Fruit fly (Drosophila melanogaster) whole organism, embryonic: Measurements from ENCODE around the gene RpS28b.

Experiments used
- Atf-2 ChIP-seq: fragments of 200-800 bp; sonication (Bioruptor generic); optimal IDR thresholded peaks from 2 replicates; lab custom pipeline; 2016; ENCODE audit warnings: missing biosample characterization, missing genetic modification characterization
- BtbVII ChIP-seq: fragments of 200-800 bp; sonication (Bioruptor generic); optimal IDR thresholded peaks from 3 replicates; lab custom pipeline; 2017; ENCODE audit warnings: missing biosample characterization, mild to moderate bottlenecking, missing genetic modification characterization
- CG10366 ChIP-seq: fragments of 200-800 bp; sonication (Bioruptor generic); IDR thresholded peaks from 2 replicates; pipeline ENCODE4 v1.3.6; 2022; ENCODE audit warnings: missing biosample characterization, missing genetic modification characterization
- CG10462 ChIP-seq: fragments of 200-800 bp; sonication (Bioruptor generic); optimal IDR thresholded peaks from 2 replicates; lab custom pipeline; 2016; ENCODE audit warnings: missing biosample characterization, missing genetic modification characterization
- CG10979 ChIP-seq: fragments of 200-800 bp; sonication (Bioruptor generic); optimal IDR thresholded peaks from 2 replicates; lab custom pipeline; 2018; ENCODE audit warnings: missing biosample characterization, mild to moderate bottlenecking, missing genetic modification characterization, moderate library complexity
- CG12155 ChIP-seq: fragments of 200-800 bp; sonication (Bioruptor generic); optimal IDR thresholded peaks from 3 replicates; lab custom pipeline; 2016; ENCODE audit warnings: missing biosample characterization, missing genetic modification characterization
- CG14667 ChIP-seq: fragments of 200-800 bp; sonication (Bioruptor generic); IDR thresholded peaks from 2 replicates; pipeline ENCODE4 v1.3.6; 2022; ENCODE audit warnings: missing biosample characterization, missing genetic modification characterization
- CG14710 ChIP-seq: fragments of 200-800 bp; sonication (Bioruptor generic); optimal IDR thresholded peaks from 3 replicates; lab custom pipeline; 2019; ENCODE audit warnings: missing biosample characterization, mild to moderate bottlenecking, missing genetic modification characterization, moderate library complexity
- CG17186 ChIP-seq: fragments of 200-800 bp; sonication (Bioruptor generic); optimal IDR thresholded peaks from 3 replicates; lab custom pipeline; 2017; ENCODE audit warnings: missing biosample characterization, missing genetic modification reagents, missing genetic modification characterization
- CG2202 ChIP-seq: fragments of 200-800 bp; sonication (Bioruptor generic); optimal IDR thresholded peaks from 2 replicates; lab custom pipeline; 2018; ENCODE audit warnings: missing biosample characterization, mild to moderate bottlenecking, missing genetic modification characterization
- CG2875 ChIP-seq: fragments of 200-800 bp; sonication (Bioruptor generic); optimal IDR thresholded peaks from 2 replicates; lab custom pipeline; 2017; ENCODE audit warnings: missing biosample characterization, mild to moderate bottlenecking, missing genetic modification characterization, missing genetic modification reagents
- CG32532 ChIP-seq: fragments of 200-800 bp; sonication (Bioruptor generic); IDR thresholded peaks from 2 replicates; pipeline ENCODE4 v1.3.6; 2022; ENCODE audit warnings: missing biosample characterization, missing genetic modification characterization
- CG7357 ChIP-seq: fragments of 200-800 bp; sonication (Bioruptor generic); IDR thresholded peaks from 3 replicates; pipeline ENCODE4 v1.3.6; 2022; ENCODE audit warnings: missing biosample characterization, missing genetic modification characterization
- CG8281 ChIP-seq: fragments of 200-800 bp; sonication (Bioruptor generic); optimal IDR thresholded peaks from 2 replicates; lab custom pipeline; 2018; ENCODE audit warnings: missing biosample characterization, mild to moderate bottlenecking, missing genetic modification characterization, moderate library complexity
- CkIIα-i1 ChIP-seq: fragments of 200-800 bp; sonication (Bioruptor generic); IDR thresholded peaks from 2 replicates; pipeline ENCODE4 v1.3.6; 2022; ENCODE audit warnings: missing biosample characterization, missing genetic modification characterization
- Dip2 ChIP-seq: fragments of 200-800 bp; sonication (Bioruptor generic); IDR thresholded peaks from 2 replicates; pipeline ENCODE4 v1.3.6; 2022; ENCODE audit warnings: missing biosample characterization, missing genetic modification characterization
- Eip74EF ChIP-seq, 2 experiments: fragments of 200-800 bp in 1 of 2; fragments of >200 bp in 1 of 2; sonication (Bioruptor generic) in 1 of 2; optimal IDR thresholded peaks; 2 replicates each; lab custom pipeline; 2017 to 2019; ENCODE audit warnings: missing biosample characterization in 2 of 2, missing genetic modification characterization in 2 of 2, mild to moderate bottlenecking in 1 of 2, moderate library complexity in 1 of 2
- Fer2 ChIP-seq: fragments of 200-800 bp; sonication (Bioruptor generic); optimal IDR thresholded peaks from 2 replicates; lab custom pipeline; 2018; ENCODE audit warnings: missing biosample characterization, mild to moderate bottlenecking, missing genetic modification characterization, moderate library complexity
- GATAe ChIP-seq: fragments of 200-800 bp; sonication (Bioruptor generic); conservative IDR thresholded peaks from 2 replicates; pipeline ENCODE4 v1.3.6; 2022; ENCODE audit warnings: missing biosample characterization, missing genetic modification characterization
- H2.0 ChIP-seq: fragments of 200-800 bp; sonication (Bioruptor generic); IDR thresholded peaks from 2 replicates; pipeline ENCODE4 v1.3.6; 2022; ENCODE audit warnings: missing biosample characterization, missing genetic modification characterization
- Hr78 ChIP-seq, 2 experiments: fragments of 200-800 bp in 1 of 2; fragments of >200 bp in 1 of 2; sonication (Bioruptor generic) in 1 of 2; optimal IDR thresholded peaks; 2 replicates each; lab custom pipeline; 2017 to 2019; ENCODE audit warnings: missing biosample characterization in 2 of 2, missing genetic modification characterization in 2 of 2, mild to moderate bottlenecking in 1 of 2, moderate library complexity in 1 of 2
- Lim3 ChIP-seq: fragments of 200-800 bp; sonication (Bioruptor generic); IDR thresholded peaks from 2 replicates; pipeline ENCODE4 v1.3.6; 2022; ENCODE audit warnings: missing biosample characterization, missing genetic modification characterization
- Meics ChIP-seq: fragments of 200-800 bp; sonication (Bioruptor generic); optimal IDR thresholded peaks from 2 replicates; lab custom pipeline; 2017; ENCODE audit warnings: missing biosample characterization, mild to moderate bottlenecking, missing genetic modification characterization
- Rx ChIP-seq: fragments of 200-800 bp; sonication (Bioruptor generic); IDR thresholded peaks from 2 replicates; pipeline ENCODE4 v1.3.6; 2022; ENCODE audit warnings: missing biosample characterization, missing genetic modification characterization
- Six4 ChIP-seq: fragments of 200-800 bp; sonication (Bioruptor generic); optimal IDR thresholded peaks from 2 replicates; lab custom pipeline; 2016; ENCODE audit warnings: missing biosample characterization, missing genetic modification characterization
- Usf ChIP-seq: fragments of 200-800 bp; sonication (Bioruptor generic); optimal IDR thresholded peaks from 2 replicates; lab custom pipeline; 2017; ENCODE audit warnings: missing genotype, missing biosample characterization, missing genetic modification characterization
- Xrp1 ChIP-seq: fragments of 200-800 bp; sonication (Bioruptor generic); IDR thresholded peaks from 2 replicates; pipeline ENCODE4 v1.3.6; 2022; ENCODE audit warnings: missing biosample characterization, missing genetic modification characterization
- ab ChIP-seq: fragments of 200-800 bp; sonication (Bioruptor generic); optimal IDR thresholded peaks from 2 replicates; lab custom pipeline; 2016; ENCODE audit warnings: missing biosample characterization, missing genetic modification characterization
- ara ChIP-seq: fragments of 200-800 bp; sonication (Bioruptor generic); IDR thresholded peaks from 2 replicates; pipeline ENCODE4 v1.3.6; 2022; ENCODE audit warnings: missing biosample characterization, missing genetic modification characterization
- fd102C ChIP-seq: fragments of 200-800 bp; sonication (Bioruptor generic); optimal IDR thresholded peaks from 2 replicates; lab custom pipeline; 2018; ENCODE audit warnings: missing biosample characterization, mild to moderate bottlenecking, missing genetic modification characterization, moderate library complexity
- gfzf ChIP-seq: fragments of 200-800 bp; sonication (Bioruptor generic); optimal IDR thresholded peaks from 2 replicates; lab custom pipeline; 2016; ENCODE audit warnings: missing biosample characterization, mild to moderate bottlenecking, missing genetic modification characterization, moderate library complexity
- grau ChIP-seq: fragments of 200-800 bp; optimal IDR thresholded peaks from 3 replicates; lab custom pipeline; 2019; ENCODE audit warnings: missing biosample characterization, mild to moderate bottlenecking, missing genetic modification characterization, moderate library complexity
- ham ChIP-seq: fragments of 200-800 bp; sonication (Bioruptor generic); IDR thresholded peaks from 2 replicates; pipeline ENCODE4 v1.3.6; 2022; ENCODE audit warnings: missing biosample characterization, missing genetic modification characterization
- inv ChIP-seq: fragments of 200-800 bp; sonication (Bioruptor generic); IDR thresholded peaks from 2 replicates; pipeline ENCODE4 v1.3.6; 2022; ENCODE audit warnings: missing biosample characterization, missing genetic modification characterization; ENCODE audit not compliant: partially characterized antibody
- jumu ChIP-seq: fragments of 200-800 bp; sonication (Bioruptor generic); optimal IDR thresholded peaks from 3 replicates; lab custom pipeline; 2016; ENCODE audit warnings: missing biosample characterization, missing genetic modification characterization
- nau ChIP-seq: fragments of 200-800 bp; sonication (Bioruptor generic); optimal IDR thresholded peaks from 3 replicates; lab custom pipeline; 2017; ENCODE audit warnings: missing biosample characterization, mild to moderate bottlenecking, missing genetic modification characterization, missing genetic modification reagents
- org-1 ChIP-seq: fragments of 200-800 bp; sonication (Bioruptor generic); optimal IDR thresholded peaks from 2 replicates; lab custom pipeline; 2017; ENCODE audit warnings: missing biosample characterization, missing genetic modification characterization
- pfk ChIP-seq: fragments of 200-800 bp; sonication (Bioruptor generic); optimal IDR thresholded peaks from 2 replicates; lab custom pipeline; 2018; ENCODE audit warnings: missing biosample characterization, mild to moderate bottlenecking, missing genetic modification characterization, moderate library complexity
- pho ChIP-seq: fragments of 200-800 bp; sonication (Bioruptor generic); optimal IDR thresholded peaks from 2 replicates; lab custom pipeline; 2016; ENCODE audit warnings: missing biosample characterization, missing genetic modification characterization
- pita ChIP-seq: fragments of 200-800 bp; sonication (Bioruptor generic); optimal IDR thresholded peaks from 2 replicates; lab custom pipeline; 2017; ENCODE audit warnings: missing biosample characterization, mild to moderate bottlenecking, missing genetic modification characterization
- ranshi ChIP-seq: fragments of 200-800 bp; sonication (Bioruptor generic); IDR thresholded peaks from 2 replicates; pipeline ENCODE4 v1.3.6; 2022; ENCODE audit warnings: missing biosample characterization, missing genetic modification characterization
- ro ChIP-seq: fragments of 200-800 bp; sonication (Bioruptor generic); IDR thresholded peaks from 2 replicates; pipeline ENCODE4 v1.3.6; 2022; ENCODE audit warnings: missing biosample characterization, missing genetic modification characterization
- salm ChIP-seq: fragments of 200-800 bp; sonication (Bioruptor generic); optimal IDR thresholded peaks from 2 replicates; lab custom pipeline; 2018; ENCODE audit warnings: missing biosample characterization, mild to moderate bottlenecking, missing genetic modification characterization
- sqz ChIP-seq: fragments of 200-800 bp; sonication (Bioruptor generic); optimal IDR thresholded peaks from 3 replicates; lab custom pipeline; 2018; ENCODE audit warnings: missing biosample characterization, mild to moderate bottlenecking, missing genetic modification characterization
- ttk ChIP-seq: fragments of 200-800 bp; sonication (Bioruptor generic); IDR thresholded peaks from 2 replicates; pipeline ENCODE4 v2.1.2; 2022; ENCODE audit warnings: missing biosample characterization, missing genetic modification characterization
- vfl ChIP-seq: fragments of 200-800 bp; sonication (Bioruptor generic); optimal IDR thresholded peaks from 2 replicates; lab custom pipeline; 2016; ENCODE audit warnings: missing biosample characterization, missing genetic modification characterization
- wdn ChIP-seq: fragments of 200-800 bp; sonication (Bioruptor generic); IDR thresholded peaks from 2 replicates; pipeline ENCODE4 v1.3.6; 2022; ENCODE audit warnings: missing biosample characterization, missing genetic modification characterization

The RpS28b gene

dm6 chrX:9600083-9600817 lies 45.8 kb downstream of the RpS28b start (continued):
- TF ChIP-seq Dip2 (GFP tag; lab: Robert Waterston, UW) (0 out of 2 replicates have a peak, but pooled peaks have one; percentile 6), BtbVII (GFP tag; lab: Kevin White, UChicago) (peak; percentile 65), pfk (GFP tag; lab: Kevin White, UChicago) (no peak), ttk (GFP tag; lab: Robert Waterston, UW) (peak; percentile 44), nau (GFP tag; lab: Kevin White, UChicago) (peak; percentile 60), H2.0 (GFP tag; lab: Robert Waterston, UW) (peak; percentile 46; the same call in 1 of the 2 replicates), Six4 (GFP tag; lab: Kevin White, UChicago) (peak; percentile 61), ham (GFP tag; lab: Robert Waterston, UW) (no peak), CG10979 (tag; lab: Kevin White, UChicago) (peak; percentile 72), CG32532 (GFP tag; lab: Robert Waterston, UW) (peak; percentile 74), Lim3 (GFP tag; lab: Robert Waterston, UW) (no peak), CG14667 (GFP tag; lab: Robert Waterston, UW) (0 out of 2 replicates have a peak, but pooled peaks have one; percentile 40), CG17186 (GFP tag; lab: Kevin White, UChicago) (no peak), Rx (GFP tag; lab: Robert Waterston, UW) (peak; percentile 51), CG10462 (GFP tag; lab: Kevin White, UChicago) (peak; percentile 50), CG8281 (peak; percentile 50), ro (GFP tag; lab: Robert Waterston, UW) (no peak), salm (tag; lab: Kevin White, UChicago) (peak; percentile 36), CG10366 (peak; percentile 59), CG2202 (tag; lab: Kevin White, UChicago) (no peak), Usf (GFP tag; lab: Kevin White, UChicago) (peak; percentile 40), org-1 (GFP tag; lab: Kevin White, UChicago) (peak; percentile 78), inv (GFP tag; lab: Robert Waterston, UW) (no peak), CG12155 (GFP tag; lab: Kevin White, UChicago) (peak; percentile 57), grau (tag; lab: Kevin White, UChicago) (peak; percentile 82), Fer2 (tag; lab: Kevin White, UChicago) (peak; percentile 26), CkIIα-i1 (GFP tag; lab: Robert Waterston, UW) (no peak), jumu (GFP tag; lab: Kevin White, UChicago) (peak; percentile 71), wdn (GFP tag; lab: Robert Waterston, UW) (0 out of 2 replicates have a peak, but pooled peaks have one; percentile 27), ab (GFP tag; lab: Kevin White, UChicago) (no peak), Eip74EF (GFP tag; optimal IDR thresholded peaks at IDR 0.05; lab: Kevin White, UChicago) (peak in 1 of 2 experiments; percentile 70)

- TF ChIP-seq Atf-2 (GFP tag; lab: Kevin White, UChicago) (no peak), CG14710 (tag; lab: Kevin White, UChicago) (no peak), CG2875 (GFP tag; lab: Kevin White, UChicago) (no peak), Meics (GFP tag; lab: Kevin White, UChicago) (no peak), fd102C (GFP tag; lab: Kevin White, UChicago) (no peak), Xrp1 (no peak), pho (GFP tag; lab: Kevin White, UChicago) (no peak), Hr78 (GFP tag; optimal IDR thresholded peaks at IDR 0.05; lab: Kevin White, UChicago) (no peak), ara (peak; percentile 30; the same call in 1 of the 2 replicates), gfzf (peak; percentile 48), ranshi (GFP tag; lab: Robert Waterston, UW) (no peak), sqz (GFP tag; lab: Kevin White, UChicago) (no peak), pita (no peak), CG7357 (no peak), vfl (no peak), GATAe (no peak)
These were observed 46.7 kb downstream of the RpS28b start, which contains the start of gene Gga for dm6 chrX:9600818-9601732. Gga (plus strand) TSS chrX:9601030.
